Worm (Caenorhabditis elegans) whole organism, dauer: ENCODE measurements around the gene odd-2.

Source experiments
- unc-62 ChIP-seq: sonication (generic microtip); optimal IDR thresholded peaks from 2 replicates; lab custom pipeline; 2017; ENCODE audit warnings: missing biosample characterization, missing genetic modification reagents, missing genetic modification characterization

odd-2 gene

ce11 chrX:6160427-6160826 lies at the start of gene odd-2:
Gene odd-2 (minus strand): TSS chrX:6160527.
- TF ChIP-seq unc-62 (GFP tag; lab: Kevin White, UChicago), result no peak

- no peak for TF ChIP-seq unc-62 (GFP tag; lab: Kevin White, UChicago)
Measured at ce11 chrX:6208463-6208862, 48.1 kb upstream of the odd-2 start, which contains the start of gene C14F11.7. Gene C14F11.7 (minus strand): TSS chrX:6208563.

- TF ChIP-seq unc-62 (GFP tag; lab: Kevin White, UChicago), result no peak
Measured at ce11 chrX:6207687-6208088, 47.4 kb upstream of the odd-2 start, which contains the start of gene T13C5.6. Gene T13C5.6 (minus strand): TSS chrX:6207687.

ce11 chrX:6206305-6206704 lies 46.0 kb upstream of the odd-2 start, which contains the start of gene mtp-18:
Gene mtp-18 (minus strand): TSS chrX:6206405.
- TF ChIP-seq unc-62 (GFP tag; lab: Kevin White, UChicago), result no peak

- TF ChIP-seq unc-62 (GFP tag; lab: Kevin White, UChicago), result no peak
Measured at ce11 chrX:6205325-6205724, 45.0 kb upstream of the odd-2 start.

- TF ChIP-seq unc-62 (GFP tag; lab: Kevin White, UChicago), result no peak
Measured at ce11 chrX:6204696-6205232, 44.4 kb upstream of the odd-2 start, which contains the start of gene bca-1. Gene bca-1 (minus strand): TSS chrX:6204746.

- no peak for TF ChIP-seq unc-62 (GFP tag; lab: Kevin White, UChicago)
Measured at ce11 chrX:6203315-6203714, 43.0 kb upstream of the odd-2 start.

ce11 chrX:6202809-6203208 lies 42.5 kb upstream of the odd-2 start:
- no peak for TF ChIP-seq unc-62 (GFP tag; lab: Kevin White, UChicago)

- no peak for TF ChIP-seq unc-62 (GFP tag; lab: Kevin White, UChicago)
Measured at ce11 chrX:6201542-6201941, 41.2 kb upstream of the odd-2 start.

ce11 chrX:6196627-6197026 lies 36.3 kb upstream of the odd-2 start, which contains the start of gene daf-9:
Gene daf-9 (plus strand): TSS chrX:6196927.
- no peak for TF ChIP-seq unc-62 (GFP tag; lab: Kevin White, UChicago)

ce11 chrX:6194191-6194724 lies 33.9 kb upstream of the odd-2 start, which contains the start of gene ceh-54:
Gene ceh-54 (minus strand): TSS chrX:6194241.
- TF ChIP-seq unc-62 (GFP tag; lab: Kevin White, UChicago), result no peak

ce11 chrX:6189955-6190354 lies 29.6 kb upstream of the odd-2 start, which contains the start of gene T13C5.9:
Gene T13C5.9 (plus strand): TSS chrX:6190255.
- TF ChIP-seq unc-62 (GFP tag; lab: Kevin White, UChicago), result no peak

- no peak for TF ChIP-seq unc-62 (GFP tag; lab: Kevin White, UChicago)
Measured at ce11 chrX:6187848-6188247, 27.5 kb upstream of the odd-2 start, which contains the start of gene T13C5.10. Gene T13C5.10 (plus strand): TSS chrX:6188148.

- no peak for TF ChIP-seq unc-62 (GFP tag; lab: Kevin White, UChicago)
Measured at ce11 chrX:6184709-6185108, 24.4 kb upstream of the odd-2 start, which contains the start of gene T13C5.2. Gene T13C5.2 (plus strand): TSS chrX:6185009.

- TF ChIP-seq unc-62 (GFP tag; lab: Kevin White, UChicago), result no peak
Measured at ce11 chrX:6180293-6180692, 20.0 kb upstream of the odd-2 start, which contains the start of gene T13C5.7. Gene T13C5.7 (plus strand): TSS chrX:6180593.

- no peak for TF ChIP-seq unc-62 (GFP tag; lab: Kevin White, UChicago)
Measured at ce11 chrX:6178989-6179388, 18.7 kb upstream of the odd-2 start.
